Worm (Caenorhabditis elegans): Measurements from ENCODE around the gene Y116A8B.1.

The Y116A8B.1 gene

ce11 chrIV:17237029-17237428, 20.9 kb downstream of the Y116A8B.1 start:
- TF ChIP-seq unc-39 (tag; optimal IDR thresholded peaks at IDR 0.05) (no peak), ceh-39 (tag; optimal IDR thresholded peaks at IDR 0.05) (no peak), unc-62 (GFP tag; optimal IDR thresholded peaks at IDR 0.05) (no peak), ces-1 (GFP tag; optimal IDR thresholded peaks at IDR 0.05) (peak; percentile 26), M03D4.4 (tag; optimal IDR thresholded peaks at IDR 0.05) (no peak)

- TF ChIP-seq drap-1 (GFP tag; optimal IDR thresholded peaks at IDR 0.05) (no peak), ces-1 (GFP tag; optimal IDR thresholded peaks at IDR 0.05) (peak; percentile 60), unc-39 (tag; optimal IDR thresholded peaks at IDR 0.05) (no peak)
These were observed 22.8 kb downstream of the Y116A8B.1 start for ce11 chrIV:17238951-17239350.

- TF ChIP-seq sem-2 (GFP tag; optimal IDR thresholded peaks at IDR 0.05) (no peak), nhr-12 (tag; optimal IDR thresholded peaks at IDR 0.05) (no peak), ceh-83 (GFP tag; optimal IDR thresholded peaks at IDR 0.05) (no peak), ztf-11 (tag; optimal IDR thresholded peaks at IDR 0.05) (no peak), nhr-76 (tag; optimal IDR thresholded peaks at IDR 0.05) (no peak), M03D4.4 (tag; optimal IDR thresholded peaks at IDR 0.05) (no peak), blmp-1 (tag; optimal IDR thresholded peaks at IDR 0.05) (no peak), ces-1 (GFP tag; optimal IDR thresholded peaks at IDR 0.05) (no peak), ceh-43 (GFP tag; optimal IDR thresholded peaks at IDR 0.05) (no peak), flh-1 (GFP tag; optimal IDR thresholded peaks at IDR 0.05) (no peak), unc-39 (tag; optimal IDR thresholded peaks at IDR 0.05) (no peak), mab-5 (tag; optimal IDR thresholded peaks at IDR 0.05) (no peak), hlh-1 (tag; optimal IDR thresholded peaks at IDR 0.05) (no peak)
These were observed 29.1 kb downstream of the Y116A8B.1 start, which contains the start of gene ZK550.2 for ce11 chrIV:17245200-17245599. Gene ZK550.2 (plus strand): TSS chrIV:17245584.

ce11 chrIV:17247184-17247583, 31.0 kb downstream of the Y116A8B.1 start:
- no peak for TF ChIP-seq elt-1 (tag; optimal IDR thresholded peaks at IDR 0.05; ENCODE audit: borderline replicate concordance, insufficient read depth)
- no peak for TF ChIP-seq lsy-2 (tag; optimal IDR thresholded peaks at IDR 0.05)
- no peak for TF ChIP-seq nhr-76 (tag; optimal IDR thresholded peaks at IDR 0.05)
- no peak for TF ChIP-seq lin-32 (GFP tag; optimal IDR thresholded peaks at IDR 0.05)
- no peak for TF ChIP-seq hlh-1 (tag; optimal IDR thresholded peaks at IDR 0.05)
- no peak for TF ChIP-seq nhr-237 (tag; optimal IDR thresholded peaks at IDR 0.05)
- no peak for TF ChIP-seq mls-2 (tag; optimal IDR thresholded peaks at IDR 0.05)
- TF ChIP-seq unc-39 (tag; optimal IDR thresholded peaks at IDR 0.05), result no peak
- TF ChIP-seq ceh-83 (GFP tag; optimal IDR thresholded peaks at IDR 0.05), result no peak
- no peak for TF ChIP-seq pha-4 (tag; optimal IDR thresholded peaks at IDR 0.05)
- no peak for TF ChIP-seq zip-8 (tag; optimal IDR thresholded peaks at IDR 0.05)
- TF ChIP-seq tbx-8 (GFP tag; optimal IDR thresholded peaks at IDR 0.05), result no peak
- no peak for TF ChIP-seq flh-1 (GFP tag; optimal IDR thresholded peaks at IDR 0.05)
- no peak for TF ChIP-seq sptf-1 (tag; optimal IDR thresholded peaks at IDR 0.05)

- TF ChIP-seq hlh-1 (tag; optimal IDR thresholded peaks at IDR 0.05) (no peak), unc-62 (GFP tag; optimal IDR thresholded peaks at IDR 0.05) (no peak), pha-4 (tag; optimal IDR thresholded peaks at IDR 0.05) (no peak), elt-3 (tag; optimal IDR thresholded peaks at IDR 0.05) (no peak), flh-1 (GFP tag; optimal IDR thresholded peaks at IDR 0.05) (no peak)
These were observed 32.4 kb downstream of the Y116A8B.1 start for ce11 chrIV:17248538-17248937.

ce11 chrIV:17249691-17250181, 33.6 kb downstream of the Y116A8B.1 start, which contains the start of gene eelo-2:
Gene eelo-2 (plus strand): TSS chrIV:17250131.
- TF ChIP-seq unc-62 (GFP tag; optimal IDR thresholded peaks at IDR 0.05) (peak; percentile 71), ceh-39 (tag; optimal IDR thresholded peaks at IDR 0.05) (peak; percentile 80), tbx-8 (GFP tag; optimal IDR thresholded peaks at IDR 0.05) (no peak), sptf-1 (tag; optimal IDR thresholded peaks at IDR 0.05) (peak; percentile 90), flh-1 (GFP tag; optimal IDR thresholded peaks at IDR 0.05) (no peak), drap-1 (GFP tag; optimal IDR thresholded peaks at IDR 0.05) (peak; percentile 81), nhr-28 (tag; optimal IDR thresholded peaks at IDR 0.05) (no peak), zip-8 (tag; optimal IDR thresholded peaks at IDR 0.05) (no peak), M03D4.4 (tag; optimal IDR thresholded peaks at IDR 0.05) (peak; percentile 73), lin-13 (tag; optimal IDR thresholded peaks at IDR 0.05) (peak; percentile 99), blmp-1 (tag; optimal IDR thresholded peaks at IDR 0.05) (no peak), nhr-76 (tag; optimal IDR thresholded peaks at IDR 0.05) (no peak), unc-39 (tag; optimal IDR thresholded peaks at IDR 0.05) (peak; percentile 19), mls-2 (tag; optimal IDR thresholded peaks at IDR 0.05) (peak; percentile 72), hlh-1 (tag; optimal IDR thresholded peaks at IDR 0.05) (peak; percentile 73), nhr-237 (tag; optimal IDR thresholded peaks at IDR 0.05) (peak; percentile 97), mab-5 (tag; optimal IDR thresholded peaks at IDR 0.05) (peak; percentile 78), nhr-2 (tag; optimal IDR thresholded peaks at IDR 0.05) (peak; percentile 60), cnd-1 (tag; optimal IDR thresholded peaks at IDR 0.05) (peak; percentile 81), mep-1 (tag; optimal IDR thresholded peaks at IDR 0.05) (peak; percentile 98), ztf-11 (tag; optimal IDR thresholded peaks at IDR 0.05) (peak; percentile 79), snpc-4 (tag; optimal IDR thresholded peaks at IDR 0.05) (no peak), elt-1 (tag; optimal IDR thresholded peaks at IDR 0.05; ENCODE audit: borderline replicate concordance, insufficient read depth) (peak; percentile 46), lsy-2 (tag; optimal IDR thresholded peaks at IDR 0.05) (peak; percentile 91), lin-32 (GFP tag; optimal IDR thresholded peaks at IDR 0.05) (no peak), pha-4 (tag; optimal IDR thresholded peaks at IDR 0.05) (peak; percentile 99), sem-2 (GFP tag; optimal IDR thresholded peaks at IDR 0.05) (no peak), nhr-12 (tag; optimal IDR thresholded peaks at IDR 0.05) (no peak), ceh-83 (GFP tag; optimal IDR thresholded peaks at IDR 0.05) (no peak), bed-3 (GFP tag; optimal IDR thresholded peaks at IDR 0.05) (no peak), ces-1 (GFP tag; optimal IDR thresholded peaks at IDR 0.05) (peak; percentile 78), unc-120 (tag; optimal IDR thresholded peaks at IDR 0.05; ENCODE audit: poor library complexity, severe bottlenecking) (peak; percentile 17), ceh-43 (GFP tag; optimal IDR thresholded peaks at IDR 0.05) (peak; percentile 48), ham-2 (GFP tag; optimal IDR thresholded peaks at IDR 0.05) (no peak)
